Worm (Caenorhabditis elegans) whole organism, L4 larva: Measurements from ENCODE around the gene Y60C6A.3.

Experiments used
- F10B5.3 ChIP-seq: sonication (generic microtip); optimal IDR thresholded peaks from 2 replicates; lab custom pipeline; 2016; ENCODE audit warnings: mild to moderate bottlenecking, missing genetic modification characterization, missing compliant biosample characterization
- Y105C5A.15 ChIP-seq: fragments of 200-800 bp; sonication (Bioruptor generic); IDR thresholded peaks from 2 replicates; pipeline ENCODE4 v1.3.6; 2022; ENCODE audit warnings: missing genetic modification characterization, missing compliant biosample characterization
- Y5F2A.4 ChIP-seq: fragments of 200-800 bp; sonication (Bioruptor generic); optimal IDR thresholded peaks from 2 replicates; lab custom pipeline; 2018; ENCODE audit warnings: mild to moderate bottlenecking, missing genetic modification characterization, missing compliant biosample characterization
- aha-1 ChIP-seq: fragments of 150-350 bp; peaks from one replicate; lab custom pipeline; 2014; ENCODE audit warnings: missing biosample characterization, missing genetic modification characterization
- ama-1 ChIP-seq: fragments of 150-350 bp; optimal IDR thresholded peaks from 2 replicates; lab custom pipeline; 2014; ENCODE audit warnings: inconsistent platforms, mixed read lengths
- ceh-62 ChIP-seq: sonication (generic microtip); optimal IDR thresholded peaks from 2 replicates; lab custom pipeline; 2017; ENCODE audit warnings: missing biosample characterization, missing genetic modification characterization
- ceh-82 ChIP-seq: sonication (generic microtip); optimal IDR thresholded peaks from 2 replicates; lab custom pipeline; 2017; ENCODE audit warnings: missing biosample characterization, missing genetic modification characterization
- daf-12 ChIP-seq: fragments of 150-350 bp; optimal IDR thresholded peaks from 2 replicates; lab custom pipeline; 2014; ENCODE audit warnings: missing biosample characterization, missing genetic modification reagents, missing genetic modification characterization
- daf-16 ChIP-seq, 3 experiments: sonication (generic microtip); optimal IDR thresholded peaks; 2 replicates each; lab custom pipeline; 2016 to 2017; ENCODE audit warnings: missing genetic modification characterization in 3 of 3, missing genetic modification reagents in 3 of 3, mild to moderate bottlenecking in 2 of 3, missing compliant biosample characterization in 2 of 3, missing biosample characterization in 1 of 3, moderate library complexity in 1 of 3
- dmd-6 ChIP-seq: fragments of 200-800 bp; sonication (Bioruptor generic); IDR thresholded peaks from 2 replicates; pipeline ENCODE4 v1.3.6; 2022; ENCODE audit warnings: missing genetic modification reagents, missing genetic modification characterization, missing compliant biosample characterization
- dve-1 ChIP-seq: sonication (generic microtip); optimal IDR thresholded peaks from 2 replicates; lab custom pipeline; 2017; ENCODE audit warnings: antibody characterized with exemption, mild to moderate bottlenecking, missing genetic modification characterization, missing compliant biosample characterization; ENCODE audit not compliant: insufficient read depth
- egl-43 ChIP-seq: fragments of 200-800 bp; sonication (Bioruptor generic); IDR thresholded peaks from 2 replicates; pipeline ENCODE4 v1.3.6; 2022; ENCODE audit warnings: missing genetic modification reagents, missing genetic modification characterization, missing compliant biosample characterization
- hif-1 ChIP-seq, 2 experiments: sonication (generic microtip); optimal IDR thresholded peaks; 2 replicates each; lab custom pipeline; 2016 to 2017; ENCODE audit warnings: missing compliant biosample characterization in 2 of 2, missing genetic modification characterization in 2 of 2, missing genetic modification reagents in 2 of 2, missing genotype in 2 of 2, mild to moderate bottlenecking in 1 of 2
- hlh-11 ChIP-seq: fragments of 200-800 bp; sonication (Bioruptor generic); optimal IDR thresholded peaks from 2 replicates; lab custom pipeline; 2018; ENCODE audit warnings: mild to moderate bottlenecking, missing genetic modification characterization, missing compliant biosample characterization
- jun-1 ChIP-seq: fragments of 150-350 bp; optimal IDR thresholded peaks from 2 replicates; lab custom pipeline; 2014; ENCODE audit warnings: missing biosample characterization, missing genetic modification reagents, missing genetic modification characterization
- madf-9 ChIP-seq: fragments of 200-800 bp; sonication (Bioruptor generic); conservative IDR thresholded peaks from 2 replicates; pipeline ENCODE4 v1.3.6; 2022; ENCODE audit warnings: missing genetic modification reagents, missing genetic modification characterization, missing compliant biosample characterization
- nhr-11 ChIP-seq: fragments of 150-350 bp; optimal IDR thresholded peaks from 2 replicates; lab custom pipeline; 2014; ENCODE audit warnings: missing biosample characterization, missing genetic modification characterization
- nhr-237 ChIP-seq: sonication (generic microtip); optimal IDR thresholded peaks from 2 replicates; lab custom pipeline; 2017; ENCODE audit warnings: missing biosample characterization, missing genetic modification characterization
- nhr-41 ChIP-seq: fragments of 200-800 bp; sonication (Bioruptor generic); IDR thresholded peaks from 2 replicates; pipeline ENCODE4 v1.3.6; 2022; ENCODE audit warnings: missing genetic modification reagents, missing genetic modification characterization, missing compliant biosample characterization
- nhr-48 ChIP-seq: sonication (generic microtip); optimal IDR thresholded peaks from 2 replicates; lab custom pipeline; 2016; ENCODE audit warnings: mild to moderate bottlenecking, missing genetic modification characterization, missing compliant biosample characterization
- nhr-76 ChIP-seq: fragments of 150-350 bp; optimal IDR thresholded peaks from 2 replicates; lab custom pipeline; 2014; ENCODE audit warnings: missing biosample characterization, missing genetic modification characterization
- set-16 ChIP-seq: fragments of 200-800 bp; sonication (Bioruptor generic); IDR thresholded peaks from 2 replicates; pipeline ENCODE4 v1.3.6; 2022; ENCODE audit warnings: missing genetic modification reagents, missing genetic modification characterization, missing compliant biosample characterization
- snpc-1.2 ChIP-seq: fragments of 200-800 bp; sonication (Bioruptor generic); IDR thresholded peaks from 2 replicates; pipeline ENCODE4 v1.3.6; 2022; ENCODE audit warnings: missing genetic modification reagents, missing genetic modification characterization, missing compliant biosample characterization
- spr-1 ChIP-seq: sonication (generic microtip); optimal IDR thresholded peaks from 2 replicates; lab custom pipeline; 2016; ENCODE audit warnings: mild to moderate bottlenecking, missing genetic modification characterization, missing compliant biosample characterization
- tra-1 ChIP-seq: fragments of 200-800 bp; sonication (Bioruptor generic); IDR thresholded peaks from 2 replicates; pipeline ENCODE4 v1.3.6; 2022; ENCODE audit warnings: missing genetic modification reagents, missing genetic modification characterization, missing compliant biosample characterization
- unc-62 ChIP-seq, 3 experiments: fragments of 150-350 bp in 1 of 3; sonication (generic microtip); optimal IDR thresholded peaks in 2 of 3; peaks in 1 of 3; 1 replicate in 1 of 3; 2 replicates in 2 of 3; lab custom pipeline; 2014 to 2017; ENCODE audit warnings: missing biosample characterization in 3 of 3, missing genetic modification characterization in 3 of 3, missing genetic modification reagents in 3 of 3, missing genotype in 1 of 3

The Y60C6A.3 gene

DNA sequence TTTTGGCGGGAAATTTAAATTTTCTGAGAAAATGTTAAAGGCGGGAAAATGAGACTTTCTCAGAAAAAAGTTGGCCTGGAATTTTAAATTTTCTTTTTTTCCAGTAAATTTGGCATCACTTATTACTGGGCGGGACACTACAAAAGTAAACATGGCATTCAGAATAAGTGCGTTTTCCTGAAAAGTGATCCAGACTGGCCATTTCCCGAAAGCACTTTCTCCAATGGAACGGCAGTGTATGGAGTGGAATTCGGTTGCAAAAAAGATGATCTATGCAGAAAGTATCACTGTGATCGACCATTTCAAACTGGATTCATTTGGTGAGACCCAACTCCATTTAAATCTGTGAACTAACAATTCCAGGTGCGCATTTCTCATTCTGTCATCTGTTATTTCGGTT, 2.2 kb downstream of the Y60C6A.3 start:
- TF ChIP-seq nhr-41 (no peak), tra-1 (GFP tag; lab: Robert Waterston, UW) (no peak), unc-62 (GFP tag; optimal IDR thresholded peaks at IDR 0.05 in 1 of 2; lab: Kevin White, UChicago) (peak in 1 of 2 experiments; percentile 32), unc-62 (tag; optimal IDR thresholded peaks at IDR 0.05; lab: Kevin White, UChicago) (no peak), F10B5.3 (tag; lab: Kevin White, UChicago) (no peak), madf-9 (GFP tag; lab: Robert Waterston, UW) (no peak), aha-1 (tag; lab: Kevin White, UChicago) (peak; percentile 91), nhr-76 (tag; lab: Kevin White, UChicago) (no peak), spr-1 (no peak), dve-1 (tag; lab: Kevin White, UChicago) (no peak), jun-1 (no peak)

DNA sequence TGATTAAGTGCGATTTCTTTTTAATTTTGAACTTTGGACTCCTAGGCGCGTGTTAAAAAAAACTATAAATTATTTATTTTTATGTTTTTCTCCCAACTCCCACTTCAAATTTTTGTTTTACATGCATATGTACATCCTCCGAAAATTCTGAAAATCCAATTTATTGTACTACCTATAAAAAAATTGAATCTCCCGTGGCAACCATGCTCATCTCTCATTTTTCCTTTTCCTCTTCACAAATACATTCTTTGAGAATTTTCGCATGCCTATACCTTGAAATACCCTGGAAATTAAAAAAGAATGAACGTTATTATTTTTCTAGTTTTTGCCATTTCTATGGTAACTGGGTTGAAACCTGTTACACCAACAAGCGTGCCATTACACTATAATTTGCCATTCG, 3.2 kb downstream of the Y60C6A.3 start, which contains the start of gene R02F11.10:
Gene R02F11.10 (plus strand): TSS at position 301 of the 400 bp plus-strand sequence.
- TF ChIP-seq nhr-237 (tag; lab: Kevin White, UChicago) (no peak), aha-1 (tag; lab: Kevin White, UChicago) (peak; percentile 37), nhr-48 (tag; lab: Kevin White, UChicago) (no peak)

ce11 chrV:4790368-4790767, 4.8 kb downstream of the Y60C6A.3 start, which contains the start of gene R02F11.12:
Gene R02F11.12, plus strand, starts transcription at chrV:4790668.
- no peak for TF ChIP-seq aha-1 (tag; lab: Kevin White, UChicago)
- TF ChIP-seq unc-62 (GFP tag; optimal IDR thresholded peaks at IDR 0.05 in 1 of 2; lab: Kevin White, UChicago) = no peak
- no peak for TF ChIP-seq unc-62 (tag; optimal IDR thresholded peaks at IDR 0.05; lab: Kevin White, UChicago)

DNA sequence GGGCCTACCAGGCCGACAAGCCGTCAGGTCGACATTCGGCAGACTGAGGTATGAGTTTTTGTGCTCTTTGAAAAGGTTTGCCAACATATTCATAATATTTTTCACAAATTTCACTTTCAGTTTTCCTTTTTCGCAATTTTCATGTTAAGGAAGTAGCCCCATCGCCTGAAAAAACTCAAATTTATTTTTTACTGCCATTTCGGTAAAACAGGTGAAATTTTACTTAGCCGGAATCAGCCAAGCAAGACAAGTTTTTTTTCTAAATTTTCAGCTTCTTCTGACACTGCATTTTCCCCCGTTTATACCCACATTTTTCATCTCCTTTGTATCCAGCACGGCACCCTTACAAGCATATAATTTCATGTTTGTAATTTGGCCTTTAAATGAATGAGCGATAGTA, 6.0 kb downstream of the Y60C6A.3 start, which contains the start of gene R02F11.11:
Gene R02F11.11 (plus strand): TSS at position 301 of the 400 bp plus-strand sequence.
- TF ChIP-seq Y5F2A.4 (GFP tag; lab: Kevin White, UChicago) (no peak), ceh-82 (no peak), daf-16 (GFP tag; optimal IDR thresholded peaks at IDR 0.05; lab: Kevin White, UChicago) (no peak), daf-16 (tag; optimal IDR thresholded peaks at IDR 0.05; lab: Kevin White, UChicago) (no peak), dmd-6 (no peak), nhr-11 (tag; lab: Kevin White, UChicago) (no peak), hlh-11 (tag; lab: Kevin White, UChicago) (no peak), snpc-1.2 (no peak), ama-1 (lab: Kevin White, UChicago) (no peak)

DNA sequence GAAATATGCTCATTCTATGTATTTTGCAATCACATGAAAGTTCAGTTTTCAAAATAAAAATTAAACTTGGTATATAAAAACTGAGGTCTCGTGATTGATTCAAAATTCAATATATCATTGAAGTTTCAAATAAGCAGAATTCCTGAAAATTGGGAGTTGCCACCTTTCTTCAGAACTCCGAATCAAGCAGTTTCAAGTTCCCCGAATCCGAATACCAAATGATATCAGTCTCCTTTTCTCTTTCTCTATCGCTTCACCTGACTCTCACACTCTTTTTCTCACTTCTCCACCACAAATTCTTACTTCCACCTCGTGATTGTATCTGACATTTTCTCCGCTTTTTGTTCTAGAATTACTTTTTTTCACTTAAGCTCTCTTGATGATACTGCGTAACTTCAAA, 8.7 kb downstream of the Y60C6A.3 start, which contains the start of gene R02F11.2:
Gene R02F11.2 (plus strand): TSS at position 292 of the 400 bp plus-strand sequence.
- no peak for TF ChIP-seq ceh-62 (tag; lab: Kevin White, UChicago)
- peak; percentile 60 for TF ChIP-seq nhr-11 (tag; lab: Kevin White, UChicago)

DNA sequence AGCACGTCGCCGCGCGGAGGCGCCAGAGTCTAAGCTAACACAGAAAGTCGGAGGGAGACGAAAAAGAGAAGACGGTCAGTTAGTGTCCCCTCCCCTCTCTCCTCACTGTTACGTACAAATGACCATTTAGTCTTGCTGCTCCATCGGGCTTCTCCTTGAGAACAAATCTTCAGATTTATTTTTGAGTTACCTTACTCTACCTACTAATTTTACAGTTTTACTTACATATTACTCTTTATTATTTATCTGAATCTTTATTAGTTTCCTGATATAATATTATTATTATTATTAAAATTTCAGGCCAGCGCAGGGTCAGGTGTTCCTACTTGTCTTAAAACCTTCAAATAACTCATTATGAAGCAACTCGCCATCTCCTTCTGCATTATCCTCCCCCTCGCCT, 15.2 kb downstream of the Y60C6A.3 start, which contains the start of gene R02F11.1:
Gene R02F11.1 (plus strand): TSS at position 301 of the 400 bp plus-strand sequence.
- TF ChIP-seq set-16 (GFP tag; lab: Robert Waterston, UW) (0 out of 2 replicates have a peak, but pooled peaks have one; percentile 11), hif-1 (tag; optimal IDR thresholded peaks at IDR 0.05; lab: Kevin White, UChicago) (no peak)

- TF ChIP-seq set-16 (GFP tag; lab: Robert Waterston, UW) (peak; percentile 67), egl-43 (GFP tag; lab: Robert Waterston, UW) (peak; percentile 73; the same call in 1 of the 2 replicates), daf-12 (no peak), snpc-1.2 (peak; percentile 30; the same call in 1 of the 2 replicates), Y105C5A.15 (GFP tag; lab: Robert Waterston, UW) (no peak)
Measured at ce11 chrV:4801943-4802342, 16.3 kb downstream of the Y60C6A.3 start.
